Fruit fly (Drosophila melanogaster): ENCODE results near the gene eIF5B.

Gene eIF5B

dm6 chr3L:3472786-3473185 lies 12.0 kb upstream of the eIF5B start (continued):
- peak; percentile 89 for TF ChIP-seq caup (GFP tag; optimal IDR thresholded peaks at IDR 0.05; ENCODE audit: severe bottlenecking)
- peak; percentile 57 for TF ChIP-seq CG13624 (GFP tag; optimal IDR thresholded peaks at IDR 0.05)
- TF ChIP-seq CG7556 (GFP tag; optimal IDR thresholded peaks at IDR 0.05): peak; percentile 87
- peak; percentile 74 for TF ChIP-seq CG11247 (GFP tag; IDR thresholded peaks at IDR 0.05)
- TF ChIP-seq Elba2 (GFP tag; optimal IDR thresholded peaks at IDR 0.05): no peak
- peak; percentile 56 for TF ChIP-seq ind (GFP tag; optimal IDR thresholded peaks at IDR 0.05)
- TF ChIP-seq CG9817 (tag; optimal IDR thresholded peaks at IDR 0.05): peak; percentile 78
- peak; percentile 56 for TF ChIP-seq Sox100B (GFP tag; optimal IDR thresholded peaks at IDR 0.05)
- peak; percentile 86 for TF ChIP-seq Rfx (GFP tag; IDR thresholded peaks at IDR 0.05)
- TF ChIP-seq CG3995 (GFP tag; optimal IDR thresholded peaks at IDR 0.05): no peak
- peak; percentile 49; the same call in 2 of the 3 replicates for TF ChIP-seq Aef1 (GFP tag; IDR thresholded peaks at IDR 0.05)
- peak; percentile 48; the same call in 1 of the 2 replicates for TF ChIP-seq CG8765 (GFP tag; IDR thresholded peaks at IDR 0.05)
- peak; percentile 41 for TF ChIP-seq tin (GFP tag; optimal IDR thresholded peaks at IDR 0.05)
- TF ChIP-seq Ravus (GFP tag; IDR thresholded peaks at IDR 0.05): no peak; the same call in 1 of the 2 replicates
- no peak for TF ChIP-seq CG3726 (GFP tag; IDR thresholded peaks at IDR 0.05)
- TF ChIP-seq CG34376 (GFP tag; optimal IDR thresholded peaks at IDR 0.05): peak; percentile 89
- TF ChIP-seq Pdp1 (GFP tag; optimal IDR thresholded peaks at IDR 0.05): peak; percentile 54 to 69
- peak; percentile 81 for TF ChIP-seq seq (GFP tag; IDR thresholded peaks at IDR 0.05)
- TF ChIP-seq CG12769 (tag; optimal IDR thresholded peaks at IDR 0.05): peak; percentile 81
- peak; percentile 72 for TF ChIP-seq nerfin-1 (tag; optimal IDR thresholded peaks at IDR 0.05)
- no peak for TF ChIP-seq dan (GFP tag; IDR thresholded peaks at IDR 0.05)
- TF ChIP-seq CG8388 (GFP tag; optimal IDR thresholded peaks at IDR 0.05): peak; percentile 39
- TF ChIP-seq CG17829 (tag; optimal IDR thresholded peaks at IDR 0.05): peak; percentile 55
- TF ChIP-seq unpg (GFP tag; optimal IDR thresholded peaks at IDR 0.05): peak; percentile 81
- TF ChIP-seq CG12744 (GFP tag; optimal IDR thresholded peaks at IDR 0.05): no peak
- 0 out of 2 replicates have a peak, but pooled peaks have one; percentile 24 for TF ChIP-seq rib (GFP tag; IDR thresholded peaks at IDR 0.05)
- peak; percentile 69 for TF ChIP-seq Rx (GFP tag; IDR thresholded peaks at IDR 0.05)
- no peak for TF ChIP-seq Poxn (GFP tag; IDR thresholded peaks at IDR 0.05)
- TF ChIP-seq ro (GFP tag; IDR thresholded peaks at IDR 0.05): no peak
- TF ChIP-seq nom (GFP tag; optimal IDR thresholded peaks at IDR 0.05): peak; percentile 15
- TF ChIP-seq CG11560 (tag; IDR thresholded peaks at IDR 0.05): no peak; the same call in 2 of the 3 replicates
- peak; percentile 83 for TF ChIP-seq CG15269 (tag; optimal IDR thresholded peaks at IDR 0.05)
- TF ChIP-seq sim (GFP tag; IDR thresholded peaks at IDR 0.05): no peak
- peak; percentile 18; the same call in 1 of the 2 replicates for TF ChIP-seq al (GFP tag; IDR thresholded peaks at IDR 0.05)
- peak; percentile 76 for TF ChIP-seq CG12071 (GFP tag; optimal IDR thresholded peaks at IDR 0.05)
- TF ChIP-seq CG11723 (GFP tag; optimal IDR thresholded peaks at IDR 0.05): peak; percentile 9
- peak; percentile 79 for TF ChIP-seq gem (tag; optimal IDR thresholded peaks at IDR 0.05)
- TF ChIP-seq Oaz (GFP tag; IDR thresholded peaks at IDR 0.05): peak; percentile 34; the same call in 1 of the 2 replicates
- TF ChIP-seq da (GFP tag; optimal IDR thresholded peaks at IDR 0.05): no peak
- peak; percentile 59; the same call in 1 of the 3 replicates for TF ChIP-seq H15 (GFP tag; IDR thresholded peaks at IDR 0.05)
- TF ChIP-seq CG4360 (GFP tag; IDR thresholded peaks at IDR 0.05): no peak
- TF ChIP-seq Dip3 (GFP tag; optimal IDR thresholded peaks at IDR 0.05): peak; percentile 51
- TF ChIP-seq CG30020 (tag; optimal IDR thresholded peaks at IDR 0.05): no peak
- TF ChIP-seq gce (GFP tag; IDR thresholded peaks at IDR 0.05): 0 out of 3 replicates have a peak, but pooled peaks have one; percentile 4
- peak; percentile 66 for TF ChIP-seq Nf-YC (tag; optimal IDR thresholded peaks at IDR 0.05)
- TF ChIP-seq CHES-1-like (GFP tag; optimal IDR thresholded peaks at IDR 0.05): peak; percentile 71
- TF ChIP-seq klu (GFP tag; IDR thresholded peaks at IDR 0.05): peak; percentile 38; the same call in 1 of the 2 replicates
- no peak for TF ChIP-seq trem (tag; optimal IDR thresholded peaks at IDR 0.05)
- no peak for TF ChIP-seq tll (GFP tag; optimal IDR thresholded peaks at IDR 0.05)
- TF ChIP-seq CG5953 (GFP tag; IDR thresholded peaks at IDR 0.05): 0 out of 2 replicates have a peak, but pooled peaks have one; percentile 23
- TF ChIP-seq dysf (GFP tag; IDR thresholded peaks at IDR 0.05): peak; percentile 76
